Fruit fly (Drosophila melanogaster) whole organism: ENCODE results near the gene tsl.

ENCODE experiments used
- CG8478 ChIP-seq: fragments of >200 bp; optimal IDR thresholded peaks from 2 replicates; lab custom pipeline; 2018; ENCODE audit warnings: inconsistent platforms
- Dll ChIP-seq: fragments of >200 bp; optimal IDR thresholded peaks from 2 replicates; lab custom pipeline; 2017
- EcR ChIP-seq, 2 experiments: fragments of >200 bp; optimal IDR thresholded peaks; 2 replicates each; lab custom pipeline; 2017; ENCODE audit warnings: missing biosample characterization in 2 of 2, missing genetic modification characterization in 2 of 2, missing genetic modification reagents in 2 of 2
- pan ChIP-seq: fragments of >200 bp; optimal IDR thresholded peaks from 2 replicates; lab custom pipeline; 2017
- psq ChIP-seq: fragments of >200 bp; optimal IDR thresholded peaks from 2 replicates; lab custom pipeline; 2017
- usp ChIP-seq: fragments of >200 bp; optimal IDR thresholded peaks from 2 replicates; lab custom pipeline; 2017; ENCODE audit warnings: missing biosample characterization, missing genetic modification characterization, mixed read lengths

tsl gene

DNA sequence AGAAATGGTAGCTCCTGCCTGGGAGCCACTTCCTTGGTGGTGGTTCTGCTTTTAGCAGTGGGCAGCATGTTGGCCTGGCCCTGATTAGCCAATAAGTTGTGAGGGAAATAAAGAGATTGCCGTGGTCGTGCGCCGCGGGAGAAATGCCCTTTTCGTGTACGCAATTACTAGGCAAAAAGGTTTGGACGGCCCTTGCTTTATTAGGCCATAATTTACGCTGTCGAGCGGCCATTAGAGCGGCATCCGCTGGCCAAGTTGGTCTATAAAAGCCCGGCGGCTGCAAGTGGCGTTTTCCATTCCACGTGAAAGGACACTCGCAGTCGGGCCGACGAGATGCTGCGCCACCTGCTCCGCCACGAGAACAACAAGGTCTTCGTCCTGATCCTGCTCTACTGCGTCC lies 13.1 kb downstream of the tsl start, which contains the start of gene Burs:
Gene Burs, plus strand, starts transcription at position 301 of the 400 bp plus-strand sequence.
- TF ChIP-seq usp (GFP tag; lab: Kevin White, UChicago) (no peak), psq (no peak), Dll (lab: Kevin White, UChicago) (no peak), EcR (GFP tag; optimal IDR thresholded peaks at IDR 0.05; lab: Kevin White, UChicago) (no peak), pan (lab: Kevin White, UChicago) (no peak), CG8478 (lab: Kevin White, UChicago) (no peak)

DNA sequence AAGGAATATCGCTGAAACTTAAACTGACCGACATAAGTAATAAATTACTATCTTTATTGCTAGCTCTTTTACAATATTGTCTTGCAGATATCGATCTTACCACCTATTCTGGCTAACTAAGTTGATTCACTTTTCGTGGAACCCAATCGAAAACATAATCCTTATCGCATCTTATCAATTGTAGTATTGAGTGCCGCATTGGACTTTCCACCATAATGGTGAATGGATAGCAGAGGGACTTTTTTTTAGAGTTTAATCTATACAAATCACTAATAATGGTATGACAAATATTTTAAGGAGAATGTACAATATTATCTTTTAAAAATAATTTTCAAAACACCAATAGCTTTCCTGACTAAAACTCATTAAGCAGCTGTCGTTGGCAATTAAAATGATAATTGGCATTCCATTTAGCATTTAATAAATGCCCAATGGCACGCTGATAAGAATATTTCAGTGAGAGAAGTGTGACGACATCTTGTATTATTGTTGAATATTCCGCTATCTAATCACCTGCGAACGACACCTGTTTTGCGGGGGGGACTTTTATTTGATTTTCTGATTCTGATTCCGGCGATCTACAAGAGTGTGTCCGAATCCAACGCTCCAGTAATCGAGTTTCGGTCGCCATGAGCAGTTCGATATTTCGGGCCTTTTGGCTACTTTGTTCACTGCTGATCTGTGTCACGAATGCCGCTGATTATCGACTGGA lies 24.0 kb downstream of the tsl start, which contains the start of gene CG42335:
Gene CG42335, plus strand, starts transcription at position 620 of the 712 bp plus-strand sequence.
- TF ChIP-seq psq (no peak), usp (GFP tag; lab: Kevin White, UChicago) (no peak), pan (lab: Kevin White, UChicago) (no peak), CG8478 (lab: Kevin White, UChicago) (no peak), Dll (lab: Kevin White, UChicago) (no peak), EcR (GFP tag; optimal IDR thresholded peaks at IDR 0.05; lab: Kevin White, UChicago) (no peak)

DNA sequence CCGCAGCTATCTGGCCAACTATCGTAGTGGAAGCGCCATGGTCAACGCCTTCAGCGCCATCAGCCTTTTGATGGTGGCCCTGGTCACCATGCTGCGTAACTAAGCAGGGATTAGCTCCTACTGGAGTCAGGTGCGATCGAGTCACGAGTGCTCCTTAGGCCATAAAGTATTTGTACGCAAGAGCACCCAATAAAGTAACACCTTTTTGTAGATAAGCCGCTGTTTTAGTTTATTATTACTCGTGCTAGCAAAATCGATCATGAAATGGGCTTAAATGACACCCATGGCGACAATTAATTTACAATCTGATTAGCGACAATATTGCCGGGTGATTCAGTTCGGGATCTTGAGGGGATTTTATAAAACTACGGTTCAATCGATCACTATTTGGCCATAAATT lies 24.8 kb downstream of the tsl start:
- TF ChIP-seq Dll (lab: Kevin White, UChicago) = no peak
- TF ChIP-seq pan (lab: Kevin White, UChicago) = no peak
- TF ChIP-seq EcR (GFP tag; optimal IDR thresholded peaks at IDR 0.05; lab: Kevin White, UChicago) = no peak
- no peak for TF ChIP-seq psq
- no peak for TF ChIP-seq CG8478 (lab: Kevin White, UChicago)
- no peak for TF ChIP-seq usp (GFP tag; lab: Kevin White, UChicago)

DNA sequence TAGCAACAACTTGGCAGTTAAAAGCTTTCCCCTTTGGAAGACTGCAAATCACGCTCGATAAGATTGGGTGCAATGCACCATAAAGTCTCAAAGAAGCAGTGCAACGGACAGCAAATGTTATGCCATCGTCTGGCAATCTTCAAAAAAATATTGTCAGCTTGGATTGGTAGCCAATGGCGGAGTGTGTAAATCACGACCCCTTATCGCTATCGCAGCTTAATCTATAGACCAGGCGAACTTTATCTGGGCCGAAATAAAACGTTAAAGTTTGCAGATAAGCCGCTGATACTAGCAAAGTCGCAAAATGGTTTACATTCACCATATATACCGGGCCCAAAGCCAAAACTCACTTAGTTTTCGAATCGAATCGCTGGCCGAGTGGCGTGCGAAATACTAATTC lies 28.4 kb downstream of the tsl start, which contains the start of gene CG31198:
Gene CG31198, plus strand, starts transcription at position 351 of the 400 bp plus-strand sequence.
- TF ChIP-seq pan (lab: Kevin White, UChicago) (no peak), CG8478 (lab: Kevin White, UChicago) (no peak), EcR (GFP tag; optimal IDR thresholded peaks at IDR 0.05; lab: Kevin White, UChicago) (no peak), Dll (lab: Kevin White, UChicago) (no peak), psq (no peak), usp (GFP tag; lab: Kevin White, UChicago) (no peak)

DNA sequence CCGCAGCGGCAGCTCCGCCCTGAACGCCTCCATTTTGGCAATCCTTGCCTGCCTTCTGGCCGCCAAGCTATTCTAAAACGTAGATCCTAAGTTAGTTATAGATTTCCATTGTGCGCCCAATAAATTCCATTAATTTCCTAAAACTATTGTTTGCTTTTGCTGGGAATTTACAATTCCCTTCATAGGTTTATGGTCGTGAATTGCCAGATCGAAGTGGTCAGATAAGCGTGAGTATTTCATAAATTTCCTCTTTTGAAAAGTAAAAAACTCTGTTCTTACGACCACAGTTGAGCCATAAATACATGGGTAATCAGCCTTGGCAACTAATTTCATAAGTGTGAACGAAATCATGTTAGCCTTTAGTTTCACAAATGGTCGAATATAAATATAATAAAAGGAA lies 29.2 kb downstream of the tsl start:
- TF ChIP-seq CG8478 (lab: Kevin White, UChicago) = no peak
- TF ChIP-seq EcR (GFP tag; optimal IDR thresholded peaks at IDR 0.05; lab: Kevin White, UChicago) = no peak
- no peak for TF ChIP-seq usp (GFP tag; lab: Kevin White, UChicago)
- no peak for TF ChIP-seq Dll (lab: Kevin White, UChicago)
- no peak for TF ChIP-seq psq
- TF ChIP-seq pan (lab: Kevin White, UChicago) = no peak

DNA sequence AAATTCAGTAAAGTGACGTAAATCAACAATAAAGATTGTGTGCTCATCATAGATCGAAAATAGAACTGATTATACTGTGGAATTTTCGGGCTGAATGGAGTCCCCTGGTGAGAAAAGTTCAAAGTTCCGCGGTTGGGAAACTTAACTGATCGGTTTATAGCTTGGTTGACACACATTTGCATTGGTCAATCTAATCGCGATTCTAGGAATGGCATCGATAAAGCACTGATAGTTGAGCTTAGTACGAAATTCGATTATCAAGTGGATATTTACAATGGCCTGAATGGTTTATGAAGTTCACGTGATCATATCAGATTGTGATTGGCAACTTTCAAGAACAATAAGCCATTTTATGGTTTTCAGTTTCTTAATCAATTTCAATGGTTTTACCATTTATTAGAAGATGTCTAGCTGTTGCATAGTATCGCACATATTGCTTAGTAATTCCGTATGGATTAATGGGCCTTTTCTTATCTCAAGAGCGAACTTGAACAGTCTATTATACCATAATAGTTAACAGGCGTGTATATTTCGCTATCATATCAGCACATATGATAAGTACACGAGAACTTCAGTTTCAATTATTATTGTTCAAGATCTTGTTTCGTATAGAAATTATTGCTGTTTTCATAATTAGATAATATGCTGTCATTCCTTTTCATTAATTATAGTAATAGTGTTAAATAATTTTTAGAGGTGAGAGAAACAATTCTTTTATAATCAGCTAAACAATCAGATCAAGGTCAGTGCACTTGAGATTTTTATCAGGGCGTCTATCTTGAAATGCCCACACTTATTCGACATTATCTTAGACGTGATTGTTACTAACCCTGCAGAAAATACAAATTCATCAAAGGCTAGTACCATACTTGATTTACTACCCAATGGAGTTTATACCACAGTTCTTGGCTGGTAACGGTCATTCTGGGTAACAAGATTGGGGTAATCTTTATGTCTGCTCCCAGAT lies 33.1 kb downstream of the tsl start, which contains the start of gene CG31233:
Gene CG31233, plus strand, starts transcription at position 900 of the 967 bp plus-strand sequence.
- TF ChIP-seq Dll (lab: Kevin White, UChicago) (no peak), CG8478 (lab: Kevin White, UChicago) (no peak), EcR (GFP tag; optimal IDR thresholded peaks at IDR 0.05; lab: Kevin White, UChicago) (no peak), usp (GFP tag; lab: Kevin White, UChicago) (no peak), pan (lab: Kevin White, UChicago) (no peak), psq (no peak)

DNA sequence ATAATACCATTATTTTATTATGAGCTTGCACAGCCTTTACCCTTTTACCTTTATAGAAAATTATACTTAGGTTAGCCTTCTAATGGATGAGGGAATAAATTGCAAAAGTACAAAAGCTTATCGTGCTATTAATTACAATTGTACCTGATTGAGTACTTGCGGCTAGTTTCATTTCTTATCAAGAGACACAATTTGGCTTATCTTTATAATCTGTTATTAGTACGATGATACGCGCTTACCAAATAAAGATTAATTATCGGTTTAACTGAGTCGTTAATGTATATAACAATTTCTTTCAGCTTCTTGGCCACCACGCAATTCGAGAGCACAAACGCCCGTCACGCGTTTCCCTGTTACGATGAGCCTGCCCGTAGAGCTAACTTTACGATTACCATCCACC lies 36.4 kb downstream of the tsl start:
- TF ChIP-seq CG8478 (lab: Kevin White, UChicago) = no peak
- TF ChIP-seq EcR (GFP tag; optimal IDR thresholded peaks at IDR 0.05; lab: Kevin White, UChicago) = no peak
- no peak for TF ChIP-seq pan (lab: Kevin White, UChicago)
- TF ChIP-seq psq = no peak
- no peak for TF ChIP-seq Dll (lab: Kevin White, UChicago)
- TF ChIP-seq usp (GFP tag; lab: Kevin White, UChicago) = no peak

DNA sequence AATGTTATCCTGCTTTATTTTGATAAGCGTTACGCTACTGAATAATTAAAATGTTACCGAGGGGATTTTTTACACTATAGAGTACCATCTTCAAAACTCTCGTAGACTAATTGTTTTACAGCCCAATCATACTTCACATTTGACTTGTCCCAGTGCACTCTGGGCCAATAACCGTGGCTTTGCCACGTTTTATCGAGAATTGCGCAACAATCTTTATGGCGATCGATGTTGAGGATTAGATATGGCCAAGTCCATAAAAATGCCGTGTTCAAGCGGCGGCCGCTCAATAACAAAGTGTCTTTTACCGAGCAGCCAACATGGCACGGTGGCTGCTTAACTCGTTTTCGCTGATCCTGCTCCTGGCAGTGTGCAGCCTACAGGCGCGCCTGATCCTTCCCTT lies 37.3 kb downstream of the tsl start, which contains the start of gene CG31343:
Gene CG31343, plus strand, starts transcription at position 279 of the 400 bp plus-strand sequence.
- no peak for TF ChIP-seq EcR (GFP tag; optimal IDR thresholded peaks at IDR 0.05; lab: Kevin White, UChicago)
- no peak for TF ChIP-seq Dll (lab: Kevin White, UChicago)
- TF ChIP-seq psq = no peak

DNA sequence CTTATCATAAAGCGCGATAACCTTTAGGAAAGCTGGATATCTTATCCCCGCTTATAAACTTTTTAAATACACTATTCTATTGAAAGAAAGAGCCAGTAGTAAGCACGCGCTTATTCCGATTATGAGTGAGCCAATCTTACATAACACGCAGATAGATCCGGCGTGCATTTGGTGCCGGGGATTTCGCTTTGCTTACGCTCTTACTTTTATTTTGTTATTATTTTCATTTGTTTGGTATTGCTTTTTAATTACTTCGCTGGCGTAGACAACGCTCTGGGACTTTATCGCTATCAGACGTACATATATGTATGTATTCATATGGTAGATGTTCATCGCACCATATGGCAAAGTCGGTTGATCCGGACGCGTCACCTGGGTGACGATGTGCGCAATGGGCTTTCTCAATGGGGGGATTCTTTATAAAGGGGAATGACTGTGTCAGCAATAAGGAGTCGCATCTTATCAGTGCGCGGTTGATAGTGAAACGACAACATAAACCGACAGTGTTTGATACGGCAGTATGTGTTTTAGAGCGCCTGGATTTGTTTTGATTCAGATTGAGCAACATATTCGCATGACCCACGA lies 41.5 kb downstream of the tsl start:
- TF ChIP-seq CG8478 (lab: Kevin White, UChicago) = no peak
- no peak for TF ChIP-seq usp (GFP tag; lab: Kevin White, UChicago)
- TF ChIP-seq psq = no peak
- no peak for TF ChIP-seq pan (lab: Kevin White, UChicago)
- TF ChIP-seq EcR (GFP tag; optimal IDR thresholded peaks at IDR 0.05; lab: Kevin White, UChicago) = no peak
- TF ChIP-seq Dll (lab: Kevin White, UChicago) = no peak

DNA sequence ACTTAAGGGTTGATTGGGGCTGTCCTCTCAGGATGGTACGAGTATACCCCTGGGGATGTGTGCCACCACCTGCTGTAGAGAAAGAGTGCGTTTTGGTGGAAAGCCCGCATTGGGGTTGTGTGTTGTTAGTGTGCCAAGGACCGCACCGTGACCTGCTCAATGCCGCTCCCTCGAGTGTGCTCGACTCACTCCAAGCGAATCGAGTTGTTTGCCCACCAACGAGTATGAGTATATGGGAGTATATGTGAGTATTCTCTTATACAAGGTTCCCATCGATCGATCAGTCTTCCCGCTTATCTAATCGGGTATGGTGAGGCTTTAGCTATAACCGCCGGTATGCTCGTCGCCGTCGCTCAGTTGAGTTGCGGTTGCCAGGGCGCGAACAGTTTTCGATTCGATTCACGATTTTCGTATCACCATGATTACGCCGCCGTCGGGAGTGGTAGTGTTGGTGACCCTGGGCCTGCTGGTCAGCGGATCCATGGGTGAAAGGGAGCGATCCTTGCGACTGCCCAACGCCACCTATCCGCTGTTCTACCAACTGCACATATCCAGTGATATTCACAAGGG lies 42.5 kb downstream of the tsl start, which contains the start of gene CG5849:
Gene CG5849, plus strand, starts transcription at position 356 of the 570 bp plus-strand sequence.
- no peak for TF ChIP-seq Dll (lab: Kevin White, UChicago)
- TF ChIP-seq usp (GFP tag; lab: Kevin White, UChicago) = no peak
- TF ChIP-seq EcR (GFP tag; optimal IDR thresholded peaks at IDR 0.05; lab: Kevin White, UChicago) = no peak
- TF ChIP-seq psq = no peak
- no peak for TF ChIP-seq CG8478 (lab: Kevin White, UChicago)
- no peak for TF ChIP-seq pan (lab: Kevin White, UChicago)
